Fruit fly (Drosophila melanogaster) whole organism, embryonic: ENCODE results near the gene Ube3a.

Experiments
- Bgb ChIP-seq: fragments of 200-800 bp; sonication (Bioruptor generic); IDR thresholded peaks from 2 replicates; pipeline ENCODE4 v1.3.6; 2022; ENCODE audit warnings: missing biosample characterization, missing genetic modification characterization; ENCODE audit not compliant: partially characterized antibody
- BtbVII ChIP-seq: fragments of 200-800 bp; sonication (Bioruptor generic); optimal IDR thresholded peaks from 3 replicates; lab custom pipeline; 2017; ENCODE audit warnings: missing biosample characterization, mild to moderate bottlenecking, missing genetic modification characterization
- CG10654 ChIP-seq: fragments of 200-800 bp; sonication (Bioruptor generic); optimal IDR thresholded peaks from 2 replicates; lab custom pipeline; 2016; ENCODE audit warnings: missing biosample characterization, missing genetic modification characterization
- CG12104 ChIP-seq: fragments of 200-800 bp; sonication (Bioruptor generic); optimal IDR thresholded peaks from 3 replicates; lab custom pipeline; 2016; ENCODE audit warnings: missing biosample characterization, missing genetic modification characterization
- CG12659 ChIP-seq: fragments of 200-800 bp; sonication (Bioruptor generic); optimal IDR thresholded peaks from 3 replicates; lab custom pipeline; 2017; ENCODE audit warnings: mild to moderate bottlenecking, missing biosample characterization, missing genetic modification reagents, missing genetic modification characterization
- CG13287 ChIP-seq: fragments of 200-800 bp; sonication (Bioruptor generic); IDR thresholded peaks from 2 replicates; pipeline ENCODE4 v1.3.6; 2022; ENCODE audit warnings: missing biosample characterization, missing genetic modification characterization; ENCODE audit not compliant: partially characterized antibody
- CG14014 ChIP-seq: fragments of 200-800 bp; sonication (Bioruptor generic); IDR thresholded peaks from 2 replicates; pipeline ENCODE4 v1.3.6; 2022; ENCODE audit warnings: missing biosample characterization, missing genetic modification characterization
- CG1529 ChIP-seq: fragments of 200-800 bp; sonication (Bioruptor generic); optimal IDR thresholded peaks from 3 replicates; lab custom pipeline; 2018; ENCODE audit warnings: missing biosample characterization, missing genetic modification characterization
- CG15514 ChIP-seq: fragments of 200-800 bp; sonication (Bioruptor generic); optimal IDR thresholded peaks from 3 replicates; lab custom pipeline; 2017; ENCODE audit warnings: missing biosample characterization, missing genetic modification characterization, mild to moderate bottlenecking, moderate library complexity, missing genetic modification reagents
- CG15696 ChIP-seq: fragments of 200-800 bp; sonication (Bioruptor generic); optimal IDR thresholded peaks from 2 replicates; lab custom pipeline; 2019; ENCODE audit warnings: missing biosample characterization, mild to moderate bottlenecking, missing genetic modification characterization, moderate library complexity
- CG17361 ChIP-seq: fragments of 200-800 bp; sonication (Bioruptor generic); IDR thresholded peaks from 3 replicates; pipeline ENCODE4 v1.3.6; 2022; ENCODE audit warnings: missing biosample characterization, missing genetic modification characterization
- CG18599 ChIP-seq: fragments of 200-800 bp; sonication (Bioruptor generic); optimal IDR thresholded peaks from 3 replicates; lab custom pipeline; 2017; ENCODE audit warnings: missing biosample characterization, missing genetic modification characterization, mild to moderate bottlenecking, moderate library complexity, missing genetic modification reagents
- CG18764 ChIP-seq: fragments of 200-800 bp; sonication (Bioruptor generic); optimal IDR thresholded peaks from 3 replicates; lab custom pipeline; 2016; ENCODE audit warnings: missing biosample characterization, missing genetic modification characterization
- CG2116 ChIP-seq: fragments of 200-800 bp; sonication (Bioruptor generic); optimal IDR thresholded peaks from 3 replicates; lab custom pipeline; 2018; ENCODE audit warnings: missing biosample characterization, mild to moderate bottlenecking, missing genetic modification characterization
- CG4360 ChIP-seq: fragments of 200-800 bp; sonication (Bioruptor generic); IDR thresholded peaks from 2 replicates; pipeline ENCODE4 v1.3.6; 2022; ENCODE audit warnings: missing biosample characterization, missing genetic modification characterization
- CG5245 ChIP-seq: fragments of 200-800 bp; sonication (Bioruptor generic); optimal IDR thresholded peaks from 3 replicates; lab custom pipeline; 2016; ENCODE audit warnings: missing biosample characterization, missing genetic modification characterization
- CG6854 ChIP-seq: fragments of 200-800 bp; sonication (Bioruptor generic); optimal IDR thresholded peaks from 3 replicates; lab custom pipeline; 2017; ENCODE audit warnings: missing biosample characterization, mild to moderate bottlenecking, missing genetic modification characterization
- CG7839 ChIP-seq: fragments of 200-800 bp; sonication (Bioruptor generic); optimal IDR thresholded peaks from 3 replicates; lab custom pipeline; 2018; ENCODE audit warnings: missing biosample characterization, mild to moderate bottlenecking, missing genetic modification characterization, moderate library complexity
- CG8089 ChIP-seq: fragments of 200-800 bp; sonication (Bioruptor generic); optimal IDR thresholded peaks from 3 replicates; lab custom pipeline; 2016; ENCODE audit warnings: missing biosample characterization, missing genetic modification characterization
- CG9817 ChIP-seq: fragments of 200-800 bp; sonication (Bioruptor generic); optimal IDR thresholded peaks from 2 replicates; lab custom pipeline; 2018; ENCODE audit warnings: missing biosample characterization, mild to moderate bottlenecking, missing genetic modification characterization, moderate library complexity
- Chrac-16 ChIP-seq: fragments of 200-800 bp; sonication (Bioruptor generic); optimal IDR thresholded peaks from 3 replicates; lab custom pipeline; 2016; ENCODE audit warnings: missing biosample characterization, missing genetic modification characterization
- CkIIα-i1 ChIP-seq: fragments of 200-800 bp; sonication (Bioruptor generic); IDR thresholded peaks from 2 replicates; pipeline ENCODE4 v1.3.6; 2022; ENCODE audit warnings: missing biosample characterization, missing genetic modification characterization
- CoRest ChIP-seq: fragments of 200-800 bp; sonication (Bioruptor generic); optimal IDR thresholded peaks from 3 replicates; lab custom pipeline; 2018; ENCODE audit warnings: missing biosample characterization, mild to moderate bottlenecking, missing genetic modification characterization, moderate library complexity
- Deaf1 ChIP-seq: fragments of 200-800 bp; optimal IDR thresholded peaks from 3 replicates; lab custom pipeline; 2019; ENCODE audit warnings: missing biosample characterization, mild to moderate bottlenecking, missing genetic modification characterization, moderate library complexity
- Dll ChIP-seq: fragments of 200-800 bp; sonication (Bioruptor generic); IDR thresholded peaks from 4 replicates; pipeline ENCODE4 v1.3.6; 2022; ENCODE audit warnings: missing biosample characterization, missing genetic modification characterization; ENCODE audit not compliant: partially characterized antibody
- Gug ChIP-seq: fragments of 200-800 bp; sonication (Bioruptor generic); IDR thresholded peaks from 4 replicates; pipeline ENCODE4 v1.3.6; 2022; ENCODE audit warnings: missing biosample characterization, missing genetic modification characterization
- HHEX ChIP-seq: fragments of 200-800 bp; sonication (Bioruptor generic); optimal IDR thresholded peaks from 3 replicates; lab custom pipeline; 2017; ENCODE audit warnings: missing biosample characterization, mild to moderate bottlenecking, missing genetic modification characterization, missing genetic modification reagents
- Lpt ChIP-seq: fragments of >200 bp; optimal IDR thresholded peaks from 2 replicates; lab custom pipeline; 2018; ENCODE audit warnings: missing biosample characterization, missing genetic modification characterization
- NK7.1 ChIP-seq: fragments of 200-800 bp; sonication (Bioruptor generic); optimal IDR thresholded peaks from 3 replicates; lab custom pipeline; 2016; ENCODE audit warnings: missing biosample characterization, missing genetic modification characterization
- Opbp ChIP-seq: fragments of 200-800 bp; sonication (Bioruptor generic); IDR thresholded peaks from 3 replicates; pipeline ENCODE4 v1.3.6; 2022; ENCODE audit warnings: missing biosample characterization, missing genetic modification characterization; ENCODE audit not compliant: partially characterized antibody
- Ptx1 ChIP-seq: fragments of 200-800 bp; sonication (Bioruptor generic); IDR thresholded peaks from 2 replicates; pipeline ENCODE4 v1.3.6; 2022; ENCODE audit warnings: missing biosample characterization, missing genetic modification characterization
- Ravus ChIP-seq: fragments of 200-800 bp; sonication (Bioruptor generic); IDR thresholded peaks from 2 replicates; pipeline ENCODE4 v1.3.6; 2022; ENCODE audit warnings: missing biosample characterization, missing genetic modification characterization
- Stat92E ChIP-seq, 3 experiments: fragments of >200 bp in 2 of 3; fragments of 200-800 bp in 1 of 3; sonication (Bioruptor generic) in 1 of 3; optimal IDR thresholded peaks; 2 replicates each; lab custom pipeline; 2017 to 2019; ENCODE audit warnings: missing biosample characterization in 3 of 3, missing genetic modification characterization in 3 of 3, mild to moderate bottlenecking in 1 of 3, moderate library complexity in 1 of 3
- YL-1 ChIP-seq: fragments of 200-800 bp; sonication (Bioruptor generic); optimal IDR thresholded peaks from 3 replicates; lab custom pipeline; 2017; ENCODE audit warnings: missing biosample characterization, mild to moderate bottlenecking, missing genetic modification characterization
- btn ChIP-seq: fragments of 200-800 bp; sonication (Bioruptor generic); optimal IDR thresholded peaks from 2 replicates; lab custom pipeline; 2016; ENCODE audit warnings: missing biosample characterization, missing genetic modification characterization
- crol ChIP-seq: fragments of 200-800 bp; sonication (Bioruptor generic); IDR thresholded peaks from 2 replicates; pipeline ENCODE4 v1.3.6; 2022; ENCODE audit warnings: missing biosample characterization, missing genetic modification characterization
- lbe ChIP-seq: fragments of 200-800 bp; sonication (Bioruptor generic); optimal IDR thresholded peaks from 2 replicates; lab custom pipeline; 2016; ENCODE audit warnings: missing biosample characterization, mild to moderate bottlenecking, missing genetic modification characterization
- odd ChIP-seq: fragments of 200-800 bp; sonication (Bioruptor generic); optimal IDR thresholded peaks from 2 replicates; lab custom pipeline; 2017; ENCODE audit warnings: missing biosample characterization, mild to moderate bottlenecking, missing genetic modification characterization
- pan ChIP-seq, 4 experiments: fragments of >200 bp in 3 of 4; fragments of 200-800 bp in 1 of 4; sonication (Bioruptor generic) in 1 of 4; optimal IDR thresholded peaks in 3 of 4; IDR thresholded peaks in 1 of 4; 2 replicates each; pipeline versions ENCODE4 v1.3.6 to Lab custom; 2017 to 2022; ENCODE audit warnings: missing biosample characterization in 2 of 4, missing genetic modification characterization in 2 of 4, mixed read lengths in 1 of 4
- prd ChIP-seq, 3 experiments: fragments of >200 bp in 2 of 3; fragments of 200-800 bp in 1 of 3; sonication (Bioruptor generic) in 1 of 3; optimal IDR thresholded peaks in 2 of 3; IDR thresholded peaks in 1 of 3; 2 replicates in 2 of 3; 3 replicates in 1 of 3; pipeline versions ENCODE4 v1.3.6 to Lab custom; 2017 to 2022; ENCODE audit warnings: missing biosample characterization in 1 of 3, missing genetic modification characterization in 1 of 3
- pros ChIP-seq: fragments of 200-800 bp; sonication (Bioruptor generic); optimal IDR thresholded peaks from 3 replicates; lab custom pipeline; 2019; ENCODE audit warnings: missing biosample characterization, mild to moderate bottlenecking, missing genetic modification characterization, moderate library complexity
- pum ChIP-seq: fragments of 200-800 bp; sonication (Bioruptor generic); optimal IDR thresholded peaks from 2 replicates; lab custom pipeline; 2016; ENCODE audit warnings: missing biosample characterization, missing genetic modification characterization
- slbo ChIP-seq: fragments of 200-800 bp; sonication (Bioruptor generic); IDR thresholded peaks from 2 replicates; pipeline ENCODE4 v1.3.6; 2022; ENCODE audit warnings: missing biosample characterization, missing genetic modification characterization
- ssp ChIP-seq: fragments of 200-800 bp; sonication (Bioruptor generic); IDR thresholded peaks from 2 replicates; pipeline ENCODE4 v1.3.6; 2022; ENCODE audit warnings: missing biosample characterization, missing genetic modification characterization
- stwl ChIP-seq: fragments of 200-800 bp; sonication (Bioruptor generic); optimal IDR thresholded peaks from 3 replicates; lab custom pipeline; 2018; ENCODE audit warnings: missing biosample characterization, mild to moderate bottlenecking, missing genetic modification characterization, moderate library complexity
- tll ChIP-seq, 2 experiments: fragments of 200-800 bp in 1 of 2; fragments of >200 bp in 1 of 2; sonication (Bioruptor generic) in 1 of 2; optimal IDR thresholded peaks; 2 replicates each; lab custom pipeline; 2017 to 2019; ENCODE audit warnings: missing biosample characterization in 2 of 2, missing genetic modification characterization in 2 of 2, mild to moderate bottlenecking in 1 of 2, moderate library complexity in 1 of 2

Gene Ube3a

DNA sequence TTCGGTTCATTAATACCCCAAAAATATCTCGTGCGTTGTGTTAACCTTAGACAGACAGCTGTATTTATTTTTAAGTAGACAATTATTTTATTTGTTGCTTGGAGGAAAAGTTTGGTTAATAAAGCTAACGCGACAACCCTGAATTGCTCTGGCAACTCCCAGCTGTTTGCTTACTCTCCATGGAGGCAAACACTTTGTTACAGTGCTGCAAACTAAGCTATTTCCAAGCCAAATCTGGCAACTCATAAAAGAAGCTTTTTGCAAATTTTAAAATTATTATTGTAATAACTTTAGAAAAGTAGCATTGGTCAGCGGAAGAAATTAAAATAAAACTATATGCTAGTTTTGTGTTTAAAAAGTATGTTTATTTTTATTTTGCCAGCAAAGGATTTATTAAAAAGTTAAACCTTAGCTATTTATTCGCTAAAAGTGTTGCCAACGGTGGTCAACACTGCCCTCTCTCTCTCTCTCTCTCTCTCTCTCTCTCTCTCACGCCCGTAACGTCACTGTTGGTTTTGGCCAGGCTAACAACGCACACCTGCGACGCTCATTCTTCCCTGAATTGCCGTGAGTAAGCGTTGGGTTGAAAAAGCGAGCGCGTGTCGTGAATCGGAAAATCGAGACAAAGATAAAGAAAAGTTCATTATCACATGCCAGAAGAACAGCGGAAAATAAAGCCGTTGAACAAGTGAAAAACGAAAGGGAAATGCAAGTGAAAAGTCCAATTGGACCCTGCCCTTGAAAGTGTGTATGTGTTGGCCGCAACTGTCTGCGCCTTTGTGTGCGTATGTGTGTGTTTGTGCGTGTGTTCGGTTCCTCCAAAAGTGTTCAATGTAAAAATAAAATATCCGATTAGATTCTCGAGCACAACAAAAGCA lies 5.1 kb upstream of the Ube3a start (continued):
- TF ChIP-seq Opbp (GFP tag; lab: Robert Waterston, UW) (0 out of 3 replicates have a peak, but pooled peaks have one; percentile 32), Gug (GFP tag; lab: Robert Waterston, UW) (peak; percentile 88), pum (GFP tag; lab: Kevin White, UChicago) (peak; percentile 85), Ravus (GFP tag; lab: Robert Waterston, UW) (peak; percentile 69), lbe (GFP tag; lab: Kevin White, UChicago) (peak; percentile 91), YL-1 (GFP tag; lab: Kevin White, UChicago) (peak; percentile 34), CG15514 (GFP tag; lab: Kevin White, UChicago) (peak; percentile 89), CG10654 (GFP tag; lab: Kevin White, UChicago) (peak; percentile 84), CkIIα-i1 (peak; percentile 67; the same call in 1 of the 2 replicates), crol (GFP tag; lab: Robert Waterston, UW) (peak; percentile 38; the same call in 1 of the 2 replicates), Chrac-16 (GFP tag; lab: Kevin White, UChicago) (peak; percentile 85), Stat92E (GFP tag; optimal IDR thresholded peaks at IDR 0.05; lab: Kevin White, UChicago) (peak in 1 of 3 experiments; percentile 44), CG1529 (GFP tag; lab: Kevin White, UChicago) (peak; percentile 45), Dll (peak; percentile 52; the same call in 3 of the 4 replicates), CG2116 (GFP tag; lab: Kevin White, UChicago) (peak; percentile 69), stwl (tag; lab: Kevin White, UChicago) (peak; percentile 27), CG18599 (GFP tag; lab: Kevin White, UChicago) (peak; percentile 96), CG12659 (peak; percentile 89), prd (optimal IDR thresholded peaks at IDR 0.05; lab: Kevin White, UChicago) (no peak), prd (GFP tag; IDR thresholded peaks at IDR 0.05; lab: Robert Waterston, UW) (peak; percentile 91), CG15696 (tag; lab: Kevin White, UChicago) (peak; percentile 52), Bgb (GFP tag; lab: Robert Waterston, UW) (no peak), CG9817 (tag; lab: Kevin White, UChicago) (peak; percentile 83), slbo (GFP tag; lab: Robert Waterston, UW) (peak; percentile 94), CG4360 (peak; percentile 68), CG12104 (GFP tag; lab: Kevin White, UChicago) (peak; percentile 84), Ptx1 (GFP tag; lab: Robert Waterston, UW) (peak; percentile 94), CG5245 (GFP tag; lab: Kevin White, UChicago) (peak; percentile 80), Lpt (GFP tag; lab: Kevin White, UChicago) (no peak), pan (optimal IDR thresholded peaks at IDR 0.05; lab: Kevin White, UChicago) (no peak), pan (GFP tag; optimal IDR thresholded peaks at IDR 0.05 in 1 of 2, IDR thresholded peaks at IDR 0.05 in 1 of 2) (peak in 1 of 2 experiments; percentile 97), CG7839 (tag; lab: Kevin White, UChicago) (peak; percentile 78), odd (GFP tag; lab: Kevin White, UChicago) (peak; percentile 81), pros (GFP tag; lab: Kevin White, UChicago) (no peak), btn (GFP tag; lab: Kevin White, UChicago) (peak; percentile 85), CoRest (peak; percentile 81), BtbVII (GFP tag; lab: Kevin White, UChicago) (peak; percentile 90), CG14014 (GFP tag; lab: Robert Waterston, UW) (peak; percentile 92), tll (GFP tag; optimal IDR thresholded peaks at IDR 0.05; lab: Kevin White, UChicago) (peak in 1 of 2 experiments; percentile 66), CG17361 (GFP tag; lab: Robert Waterston, UW) (peak; percentile 74), NK7.1 (GFP tag; lab: Kevin White, UChicago) (peak; percentile 80), HHEX (GFP tag; lab: Kevin White, UChicago) (peak; percentile 93), ssp (GFP tag; lab: Robert Waterston, UW) (peak; percentile 78), Deaf1 (peak; percentile 56), CG6854 (GFP tag; lab: Kevin White, UChicago) (peak; percentile 86), CG18764 (GFP tag; lab: Kevin White, UChicago) (peak; percentile 86), CG13287 (GFP tag; lab: Robert Waterston, UW) (peak; percentile 36; the same call in 1 of the 2 replicates), CG8089 (GFP tag; lab: Kevin White, UChicago) (peak; percentile 79)
